Fruit fly (Drosophila melanogaster) S2 (cell line): ENCODE results near the gene CG4017.

Source experiments
- CG8478 ChIP-seq: fragments of >200 bp; optimal IDR thresholded peaks from 2 replicates; lab custom pipeline; 2018
- CTCF ChIP-seq, 2 experiments: fragments of >200 bp; optimal IDR thresholded peaks; 2 replicates each; lab custom pipeline; 2018

The CG4017 gene

dm6 chr2L:9754817-9755216, 12.0 kb upstream of the CG4017 start:
- TF ChIP-seq CG8478 (lab: Kevin White, UChicago): no peak
- TF ChIP-seq CTCF (optimal IDR thresholded peaks at IDR 0.05; lab: Kevin White, UChicago): no peak

DNA sequence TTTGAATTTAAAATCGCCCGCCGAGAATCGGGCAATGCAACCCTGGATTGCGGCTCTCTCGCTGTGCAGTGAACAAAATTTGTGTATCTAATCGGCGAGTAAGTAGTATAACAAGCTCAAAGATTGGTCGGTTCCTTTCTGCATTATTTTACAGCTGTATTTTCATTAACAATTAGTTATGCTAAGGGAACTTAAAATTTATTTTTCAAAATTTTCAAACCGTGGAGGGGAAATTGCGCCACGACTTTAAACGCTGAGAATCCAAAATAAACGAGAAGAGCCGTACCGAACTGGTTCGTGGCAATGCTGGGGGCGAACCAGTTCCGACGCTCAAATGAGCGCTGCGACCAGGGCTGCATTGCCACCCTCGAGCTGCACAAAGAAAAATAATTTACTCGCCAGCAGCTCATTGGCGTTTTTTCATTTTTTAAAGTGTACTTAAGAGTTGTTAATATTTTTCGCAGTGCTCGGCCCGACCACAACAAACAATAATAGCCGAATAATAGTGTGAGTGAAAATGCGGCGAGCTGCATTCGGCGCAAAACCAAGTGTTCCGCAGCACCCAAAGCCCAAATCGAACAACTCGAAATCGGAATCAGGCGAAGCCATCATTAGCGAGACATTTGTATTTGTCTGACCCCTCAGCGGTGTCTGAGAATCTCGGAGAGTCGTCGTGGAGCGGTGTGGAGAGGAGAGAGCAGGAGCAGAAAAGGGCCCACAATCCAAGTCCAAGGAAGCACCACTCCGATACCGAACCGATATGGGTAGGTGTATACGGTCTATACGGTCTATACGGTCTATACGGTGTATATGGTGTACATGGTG, 8.7 kb upstream of the CG4017 start, which contains the start of gene zf30C:
TSS of gene zf30C (plus strand) at position 353 of the 825 bp plus-strand sequence.
- no peak for TF ChIP-seq CTCF (optimal IDR thresholded peaks at IDR 0.05; lab: Kevin White, UChicago)
- TF ChIP-seq CG8478 (lab: Kevin White, UChicago): no peak

dm6 chr2L:9758856-9759255, 8.0 kb upstream of the CG4017 start:
- TF ChIP-seq CG8478 (lab: Kevin White, UChicago) (no peak), CTCF (optimal IDR thresholded peaks at IDR 0.05; lab: Kevin White, UChicago) (no peak)

DNA sequence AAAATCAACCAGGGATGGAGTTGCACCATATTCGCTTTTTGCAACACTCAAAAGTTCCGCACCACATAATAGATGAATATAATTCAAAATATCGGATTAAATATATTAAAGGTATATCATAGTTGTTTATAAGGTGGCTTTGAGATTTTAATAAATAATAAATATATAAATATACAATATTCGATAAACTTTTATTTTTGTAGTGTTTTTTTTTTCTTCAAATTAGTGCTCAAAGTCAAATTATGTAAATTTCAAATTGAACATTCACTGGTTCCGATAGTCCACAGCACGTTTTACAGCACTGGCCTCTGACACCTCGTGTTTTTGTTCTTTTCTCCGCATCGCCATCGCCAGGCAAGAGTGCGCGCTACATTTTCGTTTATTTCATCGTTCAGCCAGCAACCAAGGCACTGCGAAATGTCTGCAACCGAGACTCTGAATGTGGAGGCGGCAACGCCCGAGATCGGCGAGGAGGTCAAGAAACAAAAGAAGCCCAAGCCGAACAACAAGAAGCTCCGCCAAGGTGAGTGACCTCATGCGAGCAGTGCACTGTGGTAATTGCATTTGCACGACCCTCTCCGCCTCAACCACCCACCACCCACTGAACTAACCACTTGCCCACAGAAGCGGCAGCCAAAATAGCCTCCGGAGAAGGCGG, 3.5 kb upstream of the CG4017 start, which contains the start of the genes Taf11 and und:
TSS of gene Taf11 (minus strand) at position 51 of the 658 bp plus-strand sequence.
TSS of gene und (plus strand) at position 158 of the 658 bp plus-strand sequence.
- TF ChIP-seq CG8478 (lab: Kevin White, UChicago) (no peak), CTCF (optimal IDR thresholded peaks at IDR 0.05; lab: Kevin White, UChicago) (no peak)

- TF ChIP-seq CTCF (optimal IDR thresholded peaks at IDR 0.05; lab: Kevin White, UChicago) (no peak), CG8478 (lab: Kevin White, UChicago) (no peak)
Measured at dm6 chr2L:9768735-9769134, 1.9 kb downstream of the CG4017 start, which contains the start of gene CG17633. TSS of gene CG17633 (plus strand) at chr2L:9769060.

DNA sequence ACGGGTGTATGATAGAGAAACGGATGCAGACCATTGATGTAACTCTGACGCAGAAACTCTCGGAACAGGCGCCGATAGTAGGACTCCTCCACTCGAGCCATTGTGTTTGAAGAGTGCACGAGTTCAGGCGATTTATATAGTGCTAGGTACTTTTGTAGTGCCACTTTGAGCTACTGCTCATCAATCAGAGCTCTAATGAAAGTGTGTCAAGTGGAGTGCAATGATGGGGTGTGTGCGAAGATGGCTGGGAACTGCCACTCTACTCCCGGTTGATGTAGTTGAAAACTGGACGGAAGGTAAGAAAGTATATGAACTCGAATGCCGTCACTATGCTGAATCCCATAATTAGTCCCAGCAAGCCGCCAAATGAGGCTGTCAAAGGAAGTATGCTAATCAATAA, 4.0 kb downstream of the CG4017 start, which contains the start of gene ppk18:
TSS of gene ppk18 (minus strand) at position 101 of the 400 bp plus-strand sequence.
- no peak for TF ChIP-seq CG8478 (lab: Kevin White, UChicago)
- no peak for TF ChIP-seq CTCF (optimal IDR thresholded peaks at IDR 0.05; lab: Kevin White, UChicago)

- TF ChIP-seq CTCF (optimal IDR thresholded peaks at IDR 0.05; lab: Kevin White, UChicago) (no peak), CG8478 (lab: Kevin White, UChicago) (no peak)
Measured at dm6 chr2L:9774980-9775628, 8.2 kb downstream of the CG4017 start, which contains the start of the genes ppk11 and ppk16. TSS of gene ppk11 (minus strand) at chr2L:9775030. TSS of gene ppk16 (minus strand) at chr2L:9775030.

DNA sequence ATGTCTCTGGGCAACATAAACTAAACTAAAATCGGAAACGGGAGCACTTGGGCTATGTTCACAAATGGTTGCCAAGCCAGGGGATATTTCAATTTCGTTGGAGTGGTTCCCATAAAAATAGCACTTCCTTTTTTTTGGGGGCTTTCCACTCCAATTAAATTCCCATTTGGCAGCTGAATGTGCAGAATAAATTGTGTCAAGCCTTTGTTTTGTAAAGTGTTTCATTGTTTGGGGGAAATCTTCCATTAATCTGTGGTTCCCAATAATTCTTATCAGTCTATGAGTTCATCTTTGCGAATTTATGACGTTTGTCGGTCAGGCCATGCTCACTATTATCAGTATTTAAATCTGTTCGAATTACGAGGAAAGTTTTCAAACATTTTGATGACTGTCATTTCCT, 11.1 kb downstream of the CG4017 start:
- TF ChIP-seq CTCF (optimal IDR thresholded peaks at IDR 0.05; lab: Kevin White, UChicago) (no peak), CG8478 (lab: Kevin White, UChicago) (no peak)

DNA sequence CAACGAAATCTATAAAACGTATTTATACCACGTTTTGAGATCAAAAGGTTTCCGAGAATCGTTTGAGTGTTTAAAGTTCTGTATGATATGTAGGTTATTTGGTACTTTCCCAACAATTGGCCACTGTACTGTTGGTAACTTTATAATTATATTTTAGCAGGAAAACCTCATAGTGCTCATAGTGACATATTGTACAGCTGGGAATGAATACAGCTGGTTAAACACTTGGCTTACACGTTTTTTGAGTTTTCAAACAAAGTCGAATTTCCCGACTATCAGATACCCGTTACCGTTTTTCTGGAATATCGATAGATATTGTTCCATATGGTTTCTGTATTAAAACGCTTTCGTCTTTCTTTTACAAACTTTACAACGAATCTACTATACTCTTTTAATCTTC, 11.6 kb downstream of the CG4017 start:
- TF ChIP-seq CG8478 (lab: Kevin White, UChicago): no peak

dm6 chr2L:9779147-9779546, 12.3 kb downstream of the CG4017 start:
- TF ChIP-seq CG8478 (lab: Kevin White, UChicago) (no peak), CTCF (optimal IDR thresholded peaks at IDR 0.05; lab: Kevin White, UChicago) (no peak)

- no peak for TF ChIP-seq CTCF (optimal IDR thresholded peaks at IDR 0.05; lab: Kevin White, UChicago)
- no peak for TF ChIP-seq CG8478 (lab: Kevin White, UChicago)
Measured at dm6 chr2L:9779754-9780153, 12.9 kb downstream of the CG4017 start.

dm6 chr2L:9782176-9782581, 15.3 kb downstream of the CG4017 start, which contains the start of gene IP3K1:
TSS of gene IP3K1 (plus strand) at chr2L:9782384.
- TF ChIP-seq CG8478 (lab: Kevin White, UChicago) (no peak), CTCF (optimal IDR thresholded peaks at IDR 0.05; lab: Kevin White, UChicago) (no peak)

dm6 chr2L:9783130-9783529, 16.3 kb downstream of the CG4017 start:
- TF ChIP-seq CTCF (optimal IDR thresholded peaks at IDR 0.05; lab: Kevin White, UChicago) (no peak), CG8478 (lab: Kevin White, UChicago) (no peak)

DNA sequence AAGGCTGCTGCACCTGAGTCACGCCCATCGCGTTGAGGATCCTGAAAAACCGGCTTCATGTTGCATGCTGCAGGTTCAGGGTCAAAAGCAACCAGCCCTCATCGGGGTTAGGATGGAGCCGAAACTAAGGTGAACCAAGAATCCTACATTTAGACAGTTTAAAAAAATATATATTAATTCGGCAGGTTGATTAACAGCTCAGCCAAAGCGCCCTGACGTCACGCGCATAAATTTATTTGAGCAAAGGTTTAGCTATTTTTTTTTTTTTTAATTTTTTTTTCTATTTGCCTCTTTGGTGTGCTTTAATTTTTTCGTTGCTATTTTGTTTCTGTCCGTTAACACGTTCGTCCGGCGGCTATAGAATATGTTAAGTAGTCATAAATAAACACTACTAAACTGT, 17.6 kb downstream of the CG4017 start:
- TF ChIP-seq CTCF (optimal IDR thresholded peaks at IDR 0.05; lab: Kevin White, UChicago): no peak
- no peak for TF ChIP-seq CG8478 (lab: Kevin White, UChicago)
